Worm (Caenorhabditis elegans) whole organism, mixed stage, embryonic: ENCODE measurements around the gene algn-7.

Source experiments
- bed-3 ChIP-seq: fragments of 200-800 bp; sonication (Bioruptor generic); optimal IDR thresholded peaks from 3 replicates; lab custom pipeline; 2018; ENCODE audit warnings: mild to moderate bottlenecking, missing genetic modification characterization, moderate library complexity, missing compliant biosample characterization
- ceh-43 ChIP-seq: fragments of 200-800 bp; sonication (Bioruptor generic); optimal IDR thresholded peaks from 2 replicates; lab custom pipeline; 2018; ENCODE audit warnings: mild to moderate bottlenecking, missing genetic modification characterization, moderate library complexity, missing compliant biosample characterization
- ceh-83 ChIP-seq: fragments of 200-800 bp; sonication (Bioruptor generic); optimal IDR thresholded peaks from 2 replicates; lab custom pipeline; 2018; ENCODE audit warnings: mild to moderate bottlenecking, missing genetic modification characterization, missing compliant biosample characterization
- cnd-1 ChIP-seq: fragments of 200-800 bp; sonication (Bioruptor generic); optimal IDR thresholded peaks from 2 replicates; lab custom pipeline; 2018; ENCODE audit warnings: mild to moderate bottlenecking, missing genetic modification characterization, missing compliant biosample characterization
- elt-1 ChIP-seq: sonication (generic microtip); optimal IDR thresholded peaks from 2 replicates; lab custom pipeline; 2017; ENCODE audit warnings: missing genetic modification characterization, mild to moderate bottlenecking, missing compliant biosample characterization, antibody characterized with exemption, moderate library complexity, borderline replicate concordance; ENCODE audit not compliant: insufficient read depth
- elt-3 ChIP-seq: fragments of 150-350 bp; optimal IDR thresholded peaks from 2 replicates; lab custom pipeline; 2014; ENCODE audit warnings: missing biosample characterization, missing genetic modification characterization
- mls-2 ChIP-seq: sonication (generic microtip); optimal IDR thresholded peaks from 2 replicates; lab custom pipeline; 2016; ENCODE audit warnings: mild to moderate bottlenecking, missing genetic modification characterization, moderate library complexity, missing compliant biosample characterization
- nhr-76 ChIP-seq: sonication (generic microtip); optimal IDR thresholded peaks from 2 replicates; lab custom pipeline; 2017; ENCODE audit warnings: missing biosample characterization, missing genetic modification characterization
- pha-4 ChIP-seq: fragments of 150-350 bp; optimal IDR thresholded peaks from 2 replicates; lab custom pipeline; 2018; ENCODE audit warnings: missing biosample characterization, missing genetic modification reagents, missing genetic modification characterization
- snpc-4 ChIP-seq: fragments of 150-350 bp; optimal IDR thresholded peaks from 2 replicates; lab custom pipeline; 2014; ENCODE audit warnings: missing biosample characterization, missing genetic modification characterization
- sptf-1 ChIP-seq: sonication (generic microtip); optimal IDR thresholded peaks from 2 replicates; lab custom pipeline; 2017; ENCODE audit warnings: mild to moderate bottlenecking, missing genetic modification characterization, moderate library complexity, missing compliant biosample characterization
- unc-39 ChIP-seq: fragments of 150-350 bp; optimal IDR thresholded peaks from 2 replicates; lab custom pipeline; 2014; ENCODE audit warnings: missing biosample characterization, missing genetic modification characterization
- unc-62 ChIP-seq: fragments of 150-350 bp; optimal IDR thresholded peaks from 2 replicates; lab custom pipeline; 2014; ENCODE audit warnings: missing biosample characterization, missing genetic modification reagents, missing genetic modification characterization
- ztf-11 ChIP-seq: fragments of 150-350 bp; optimal IDR thresholded peaks from 2 replicates; lab custom pipeline; 2014; ENCODE audit warnings: missing biosample characterization, missing genetic modification characterization

ce11 chrV:19965626-19966025 lies 31.5 kb upstream of the algn-7 start, which contains the start of gene srh-171:
- TF ChIP-seq ceh-83 (GFP tag; lab: Kevin White, UChicago) (peak; percentile 19), unc-62 (GFP tag; lab: Kevin White, UChicago) (no peak), snpc-4 (tag; lab: Kevin White, UChicago) (no peak), unc-39 (tag; lab: Kevin White, UChicago) (no peak), ceh-43 (GFP tag; lab: Kevin White, UChicago) (no peak), bed-3 (GFP tag; lab: Kevin White, UChicago) (no peak), mls-2 (tag; lab: Kevin White, UChicago) (no peak), ztf-11 (no peak), sptf-1 (no peak), nhr-76 (tag; lab: Kevin White, UChicago) (no peak), cnd-1 (tag; lab: Kevin White, UChicago) (no peak), pha-4 (tag; lab: Kevin White, UChicago) (no peak), elt-3 (no peak), elt-1 (tag; lab: Kevin White, UChicago) (no peak)
